Worm (Caenorhabditis elegans) whole organism, late embryonic: ENCODE measurements around the gene gspd-1.

Experiments
- ceh-31 ChIP-seq: sonication (generic microtip); optimal IDR thresholded peaks from 2 replicates; lab custom pipeline; 2016; ENCODE audit warnings: missing genetic modification characterization, missing compliant biosample characterization
- madf-2 ChIP-seq: sonication (generic microtip); optimal IDR thresholded peaks from 2 replicates; lab custom pipeline; 2017; ENCODE audit warnings: missing genetic modification characterization, missing compliant biosample characterization
- pqm-1 ChIP-seq: sonication (generic microtip); optimal IDR thresholded peaks from 2 replicates; lab custom pipeline; 2016; ENCODE audit warnings: missing genetic modification characterization, missing compliant biosample characterization

ce11 chrIV:11315688-11316087, 1.5 kb upstream of the gspd-1 start:
- TF ChIP-seq pqm-1 (tag; lab: Kevin White, UChicago) (no peak), ceh-31 (tag; lab: Kevin White, UChicago) (no peak), madf-2 (tag; lab: Kevin White, UChicago) (no peak)
